Worm (Caenorhabditis elegans) whole organism, L2 larva: ENCODE data around the gene egal-1.

Source experiments
- C34F6.9 ChIP-seq: fragments of 150-350 bp; optimal IDR thresholded peaks from 2 replicates; lab custom pipeline; 2014; ENCODE audit warnings: missing biosample characterization, missing genetic modification characterization
- F13H6.1 ChIP-seq: sonication (generic microtip); optimal IDR thresholded peaks from 2 replicates; lab custom pipeline; 2016; ENCODE audit warnings: missing genetic modification characterization, missing compliant biosample characterization
- R02D3.7 ChIP-seq: fragments of 150-350 bp; optimal IDR thresholded peaks from 2 replicates; lab custom pipeline; 2014; ENCODE audit warnings: missing biosample characterization, missing genetic modification characterization
- Y55F3AM.14 ChIP-seq: fragments of 200-800 bp; sonication (Bioruptor generic); optimal IDR thresholded peaks from 2 replicates; lab custom pipeline; 2018; ENCODE audit warnings: mild to moderate bottlenecking, missing genetic modification characterization, missing compliant biosample characterization
- ZK546.5 ChIP-seq: sonication (generic microtip); optimal IDR thresholded peaks from 2 replicates; lab custom pipeline; 2017; ENCODE audit warnings: missing biosample characterization, missing genetic modification characterization
- alr-1 ChIP-seq: fragments of 150-350 bp; optimal IDR thresholded peaks from 2 replicates; lab custom pipeline; 2014; ENCODE audit warnings: missing biosample characterization, missing genetic modification characterization
- aly-2 ChIP-seq: fragments of 150-350 bp; optimal IDR thresholded peaks from 2 replicates; lab custom pipeline; 2014; ENCODE audit warnings: missing biosample characterization, missing genetic modification characterization
- ama-1 ChIP-seq: fragments of 150-350 bp; optimal IDR thresholded peaks from 2 replicates; lab custom pipeline; 2018; ENCODE audit warnings: inconsistent platforms
- blmp-1 ChIP-seq: sonication (generic microtip); optimal IDR thresholded peaks from 2 replicates; lab custom pipeline; 2017; ENCODE audit warnings: missing genetic modification characterization, mild to moderate bottlenecking, missing compliant biosample characterization, antibody characterized with exemption, moderate library complexity; ENCODE audit not compliant: insufficient read depth
- ceh-16 ChIP-seq: fragments of 150-350 bp; optimal IDR thresholded peaks from 2 replicates; lab custom pipeline; 2014; ENCODE audit warnings: missing biosample characterization, missing genetic modification characterization
- ceh-82 ChIP-seq: fragments of 150-350 bp; optimal IDR thresholded peaks from 2 replicates; lab custom pipeline; 2014; ENCODE audit warnings: missing biosample characterization, missing genetic modification characterization
- crh-2 ChIP-seq: sonication (generic microtip); optimal IDR thresholded peaks from 2 replicates; lab custom pipeline; 2017; ENCODE audit warnings: missing biosample characterization, missing genetic modification characterization
- dmd-4 ChIP-seq: sonication (generic microtip); optimal IDR thresholded peaks from 2 replicates; lab custom pipeline; 2017; ENCODE audit warnings: missing biosample characterization, missing genetic modification characterization
- egl-27 ChIP-seq: sonication (generic microtip); optimal IDR thresholded peaks from 3 replicates; lab custom pipeline; 2017; ENCODE audit warnings: missing biosample characterization, missing genetic modification reagents, missing genetic modification characterization
- elt-1 ChIP-seq: fragments of 150-350 bp; optimal IDR thresholded peaks from 2 replicates; lab custom pipeline; 2014; ENCODE audit warnings: missing biosample characterization, missing genetic modification characterization
- elt-3 ChIP-seq: sonication (generic microtip); optimal IDR thresholded peaks from 2 replicates; lab custom pipeline; 2017; ENCODE audit warnings: missing biosample characterization, missing genetic modification characterization
- fos-1 ChIP-seq: fragments of 150-350 bp; optimal IDR thresholded peaks from 2 replicates; lab custom pipeline; 2014; ENCODE audit warnings: missing biosample characterization, missing genetic modification characterization
- gmeb-1 ChIP-seq: fragments of 150-350 bp; optimal IDR thresholded peaks from 2 replicates; lab custom pipeline; 2014; ENCODE audit warnings: missing biosample characterization, missing genetic modification characterization
- lin-11 ChIP-seq: fragments of 150-350 bp; sonication (generic microtip); optimal IDR thresholded peaks from 2 replicates; lab custom pipeline; 2014; ENCODE audit warnings: missing biosample characterization, missing genetic modification characterization, inconsistent platforms, mixed read lengths
- lin-13 ChIP-seq: fragments of 150-350 bp; optimal IDR thresholded peaks from 2 replicates; lab custom pipeline; 2014; ENCODE audit warnings: missing biosample characterization, missing genetic modification reagents, missing genetic modification characterization
- lin-39 ChIP-seq: fragments of 150-350 bp; optimal IDR thresholded peaks from 2 replicates; lab custom pipeline; 2014; ENCODE audit warnings: missing biosample characterization, missing genetic modification reagents, missing genetic modification characterization
- lsy-2 ChIP-seq, 2 experiments: fragments of 150-350 bp in 1 of 2; sonication (generic microtip) in 1 of 2; optimal IDR thresholded peaks; 2 replicates each; lab custom pipeline; 2014 to 2017; ENCODE audit warnings: missing biosample characterization in 2 of 2, missing genetic modification characterization in 2 of 2
- mab-5 ChIP-seq: fragments of 150-350 bp; optimal IDR thresholded peaks from 2 replicates; lab custom pipeline; 2014; ENCODE audit warnings: missing biosample characterization, missing genetic modification characterization
- mbf-1 ChIP-seq: sonication (generic microtip); optimal IDR thresholded peaks from 2 replicates; lab custom pipeline; 2017; ENCODE audit warnings: missing biosample characterization, missing genetic modification characterization
- mdl-1 ChIP-seq, 2 experiments: fragments of 150-350 bp in 1 of 2; sonication (generic microtip) in 1 of 2; optimal IDR thresholded peaks; 2 replicates each; lab custom pipeline; 2017; ENCODE audit warnings: missing biosample characterization in 2 of 2, missing genetic modification characterization in 2 of 2
- nhr-10 ChIP-seq: sonication (generic microtip); optimal IDR thresholded peaks from 2 replicates; lab custom pipeline; 2017; ENCODE audit warnings: missing biosample characterization, missing genetic modification characterization
- nhr-11 ChIP-seq: fragments of 150-350 bp; optimal IDR thresholded peaks from 2 replicates; lab custom pipeline; 2014; ENCODE audit warnings: missing biosample characterization, missing genetic modification characterization
- nhr-12 ChIP-seq: fragments of 150-350 bp; optimal IDR thresholded peaks from 2 replicates; lab custom pipeline; 2014; ENCODE audit warnings: missing biosample characterization, missing genetic modification characterization
- nhr-129 ChIP-seq: fragments of 150-350 bp; optimal IDR thresholded peaks from 2 replicates; lab custom pipeline; 2014; ENCODE audit warnings: missing biosample characterization, missing genetic modification characterization
- nhr-21 ChIP-seq: fragments of 150-350 bp; optimal IDR thresholded peaks from 2 replicates; lab custom pipeline; 2014; ENCODE audit warnings: missing biosample characterization, missing genetic modification characterization
- nhr-23 ChIP-seq: fragments of 150-350 bp; optimal IDR thresholded peaks from 2 replicates; lab custom pipeline; 2014; ENCODE audit warnings: missing biosample characterization, missing genetic modification reagents, missing genetic modification characterization
- nhr-237 ChIP-seq: fragments of 150-350 bp; optimal IDR thresholded peaks from 2 replicates; lab custom pipeline; 2014; ENCODE audit warnings: missing biosample characterization, missing genetic modification characterization
- nhr-25 ChIP-seq: fragments of 150-350 bp; sonication (generic microtip); optimal IDR thresholded peaks from 3 replicates; lab custom pipeline; 2014; ENCODE audit warnings: missing biosample characterization, missing genetic modification characterization
- nhr-6 ChIP-seq: fragments of 150-350 bp; optimal IDR thresholded peaks from 2 replicates; lab custom pipeline; 2014; ENCODE audit warnings: missing biosample characterization, missing genetic modification characterization
- nhr-77 ChIP-seq: fragments of 150-350 bp; optimal IDR thresholded peaks from 2 replicates; lab custom pipeline; 2014; ENCODE audit warnings: missing biosample characterization, missing genetic modification characterization
- peb-1 ChIP-seq: fragments of 150-350 bp; optimal IDR thresholded peaks from 2 replicates; lab custom pipeline; 2014; ENCODE audit warnings: missing biosample characterization, missing genetic modification characterization
- sem-4 ChIP-seq: fragments of 150-350 bp; optimal IDR thresholded peaks from 2 replicates; lab custom pipeline; 2014; ENCODE audit warnings: missing biosample characterization, missing genetic modification reagents, missing genetic modification characterization
- skn-1 ChIP-seq: sonication (generic microtip); optimal IDR thresholded peaks from 2 replicates; lab custom pipeline; 2017; ENCODE audit warnings: missing biosample characterization, missing genetic modification characterization
- sma-3 ChIP-seq: sonication (generic microtip); optimal IDR thresholded peaks from 2 replicates; lab custom pipeline; 2016; ENCODE audit warnings: missing genetic modification reagents, missing genetic modification characterization, missing compliant biosample characterization
- sma-9 ChIP-seq, 2 experiments: fragments of 150-350 bp in 1 of 2; sonication (generic microtip) in 1 of 2; optimal IDR thresholded peaks; 2 replicates each; lab custom pipeline; 2014 to 2016; ENCODE audit warnings: missing genetic modification characterization in 2 of 2, mild to moderate bottlenecking in 1 of 2, missing biosample characterization in 1 of 2, missing compliant biosample characterization in 1 of 2, missing genetic modification reagents in 1 of 2, moderate library complexity in 1 of 2
- snpc-4 ChIP-seq: fragments of 150-350 bp; optimal IDR thresholded peaks from 2 replicates; lab custom pipeline; 2014; ENCODE audit warnings: missing biosample characterization, missing genetic modification characterization
- unc-39 ChIP-seq: fragments of 150-350 bp; optimal IDR thresholded peaks from 2 replicates; lab custom pipeline; 2014; ENCODE audit warnings: missing biosample characterization, missing genetic modification characterization
- unc-55 ChIP-seq: fragments of 150-350 bp; sonication (generic microtip); optimal IDR thresholded peaks from 3 replicates; lab custom pipeline; 2014; ENCODE audit warnings: missing biosample characterization, missing genetic modification reagents, missing genetic modification characterization
- unc-62 ChIP-seq: fragments of 150-350 bp; optimal IDR thresholded peaks from 2 replicates; lab custom pipeline; 2014; ENCODE audit warnings: missing biosample characterization, missing genetic modification reagents, missing genetic modification characterization
- zag-1 ChIP-seq: fragments of 150-350 bp; optimal IDR thresholded peaks from 2 replicates; lab custom pipeline; 2014; ENCODE audit warnings: missing biosample characterization, missing genetic modification characterization
- ztf-1 ChIP-seq: fragments of 200-800 bp; sonication (Bioruptor generic); conservative IDR thresholded peaks from 2 replicates; pipeline ENCODE4 v1.3.6; 2022; ENCODE audit warnings: missing genetic modification characterization, missing compliant biosample characterization
- ztf-11 ChIP-seq: sonication (generic microtip); optimal IDR thresholded peaks from 2 replicates; lab custom pipeline; 2017; ENCODE audit warnings: missing biosample characterization, missing genetic modification characterization
- ztf-4 ChIP-seq: fragments of 150-350 bp; optimal IDR thresholded peaks from 2 replicates; lab custom pipeline; 2014; ENCODE audit warnings: missing biosample characterization, missing genetic modification characterization

egal-1 gene

DNA sequence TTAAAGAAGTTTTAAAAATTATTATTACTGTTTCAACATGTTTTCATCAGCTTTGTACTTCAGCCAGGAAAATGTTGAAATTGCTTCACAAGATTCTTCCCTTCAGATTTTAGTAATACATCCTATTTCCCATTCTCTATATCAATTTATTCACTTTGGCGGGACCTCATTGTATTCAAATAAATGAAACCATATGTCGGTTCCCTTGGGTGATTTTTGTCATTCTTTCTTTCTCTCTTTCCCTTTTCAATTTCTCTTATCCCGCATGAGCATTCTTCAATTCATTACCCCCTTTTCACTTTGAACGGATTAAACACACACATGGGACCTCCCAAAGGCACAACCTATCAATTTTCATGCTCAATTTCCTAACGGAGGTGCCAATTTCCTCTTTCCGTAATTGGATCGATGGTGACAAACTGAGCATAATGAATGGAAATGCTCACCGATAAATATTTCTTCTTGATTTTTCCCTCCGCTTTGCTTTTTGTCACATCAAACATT, 21.0 kb upstream of the egal-1 start:
- TF ChIP-seq mab-5 (tag; lab: Kevin White, UChicago) (peak; percentile 25), R02D3.7 (no peak)

DNA sequence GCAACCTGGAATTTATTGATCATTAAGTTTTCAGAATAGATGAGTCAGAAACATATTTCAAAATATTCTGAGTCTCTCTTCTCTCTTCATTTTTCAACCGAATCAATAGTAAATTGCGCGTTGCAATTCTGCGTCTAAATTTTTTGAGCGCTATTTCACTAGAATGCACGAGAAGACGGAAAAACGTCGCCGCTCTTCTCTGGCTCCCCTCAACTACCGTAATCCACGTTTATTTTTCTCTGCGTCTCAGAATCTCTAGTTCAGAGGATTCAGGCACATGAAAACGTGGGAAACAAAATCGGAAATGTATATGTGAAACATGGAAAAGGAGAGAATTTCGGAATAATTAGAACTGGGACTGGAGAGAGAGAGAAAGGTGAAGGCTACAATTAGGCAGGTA, 19.1 kb upstream of the egal-1 start:
- no peak for TF ChIP-seq alr-1 (tag; lab: Kevin White, UChicago)
- no peak for TF ChIP-seq aly-2 (tag; lab: Kevin White, UChicago)
- TF ChIP-seq elt-1, result no peak
- TF ChIP-seq crh-2, result peak; percentile 74
- peak; percentile 4 for TF ChIP-seq mab-5 (tag; lab: Kevin White, UChicago)
- TF ChIP-seq ztf-1 (GFP tag; lab: Robert Waterston, UW), result no peak
- peak in 1 of 2 experiments; percentile 52 for TF ChIP-seq mdl-1 (tag; optimal IDR thresholded peaks at IDR 0.05; lab: Kevin White, UChicago)
- no peak for TF ChIP-seq skn-1
- peak; percentile 80 for TF ChIP-seq nhr-129 (tag; lab: Kevin White, UChicago)
- peak; percentile 47 for TF ChIP-seq ama-1 (lab: Kevin White, UChicago)
- no peak for TF ChIP-seq lin-39 (tag; lab: Kevin White, UChicago)
- peak; percentile 34 for TF ChIP-seq F13H6.1 (tag; lab: Kevin White, UChicago)
- TF ChIP-seq lin-11 (tag; lab: Kevin White, UChicago), result peak; percentile 58
- no peak for TF ChIP-seq unc-39 (tag; lab: Kevin White, UChicago)
- no peak for TF ChIP-seq peb-1 (tag; lab: Kevin White, UChicago)
- peak; percentile 61 for TF ChIP-seq nhr-6 (tag; lab: Kevin White, UChicago)
- TF ChIP-seq sem-4 (tag; lab: Kevin White, UChicago), result no peak
- no peak for TF ChIP-seq R02D3.7
- no peak for TF ChIP-seq sma-3
- TF ChIP-seq ZK546.5, result no peak
- TF ChIP-seq ztf-11 (tag; lab: Kevin White, UChicago), result no peak
- TF ChIP-seq gmeb-1 (tag; lab: Kevin White, UChicago), result no peak
- no peak for TF ChIP-seq nhr-25 (tag; lab: Kevin White, UChicago)
- TF ChIP-seq blmp-1 (tag; lab: Kevin White, UChicago), result no peak
- TF ChIP-seq ceh-82 (tag; lab: Kevin White, UChicago), result no peak
- TF ChIP-seq fos-1 (tag; lab: Kevin White, UChicago), result peak; percentile 4
- no peak for TF ChIP-seq nhr-237
- no peak for TF ChIP-seq ceh-16 (tag; lab: Kevin White, UChicago)
- TF ChIP-seq elt-3 (tag; lab: Kevin White, UChicago), result no peak
- TF ChIP-seq mbf-1 (tag; lab: Kevin White, UChicago), result no peak
- no peak for TF ChIP-seq nhr-12 (tag; lab: Kevin White, UChicago)
- TF ChIP-seq sma-9 (GFP tag; optimal IDR thresholded peaks at IDR 0.05; lab: Kevin White, UChicago), result no peak
- TF ChIP-seq sma-9 (tag; optimal IDR thresholded peaks at IDR 0.05; lab: Kevin White, UChicago), result no peak
- peak; percentile 33 for TF ChIP-seq zag-1 (tag; lab: Kevin White, UChicago)
- no peak for TF ChIP-seq snpc-4 (tag; lab: Kevin White, UChicago)
- TF ChIP-seq C34F6.9 (tag; lab: Kevin White, UChicago), result peak; percentile 77
- no peak for TF ChIP-seq dmd-4 (tag; lab: Kevin White, UChicago)
- TF ChIP-seq nhr-10, result no peak
- TF ChIP-seq ztf-4 (tag; lab: Kevin White, UChicago), result peak; percentile 25
- TF ChIP-seq nhr-21 (tag; lab: Kevin White, UChicago), result no peak
- TF ChIP-seq Y55F3AM.14 (GFP tag; lab: Kevin White, UChicago), result no peak
- peak; percentile 83 for TF ChIP-seq unc-55 (GFP tag; lab: Kevin White, UChicago)
- TF ChIP-seq nhr-11, result no peak
- peak; percentile 38 for TF ChIP-seq egl-27 (tag; lab: Kevin White, UChicago)
- peak; percentile 7 for TF ChIP-seq lin-13 (GFP tag; lab: Kevin White, UChicago)
- no peak for TF ChIP-seq nhr-23 (tag; lab: Kevin White, UChicago)
- TF ChIP-seq unc-62, result no peak
- TF ChIP-seq nhr-77 (tag; lab: Kevin White, UChicago), result no peak
- peak; percentile 79 to 95 for TF ChIP-seq lsy-2 (tag; optimal IDR thresholded peaks at IDR 0.05; lab: Kevin White, UChicago)
